Worm (Caenorhabditis elegans) whole organism, L1 larva: ENCODE data around the gene B0334.5.

Source experiments
- F16B12.6 ChIP-seq: fragments of 150-350 bp; optimal IDR thresholded peaks from 2 replicates; lab custom pipeline; 2014; ENCODE audit warnings: missing biosample characterization, missing genetic modification characterization
- alr-1 ChIP-seq: fragments of 200-800 bp; sonication (Bioruptor generic); optimal IDR thresholded peaks from 2 replicates; lab custom pipeline; 2018; ENCODE audit warnings: borderline replicate concordance, mild to moderate bottlenecking, missing genetic modification characterization, missing compliant biosample characterization
- aly-2 ChIP-seq: fragments of 150-350 bp; optimal IDR thresholded peaks from 2 replicates; lab custom pipeline; 2014; ENCODE audit warnings: missing biosample characterization, missing genetic modification characterization
- blmp-1 ChIP-seq: fragments of 150-350 bp; optimal IDR thresholded peaks from 2 replicates; lab custom pipeline; 2014; ENCODE audit warnings: missing biosample characterization, missing genetic modification characterization
- ceh-63 ChIP-seq: fragments of 200-800 bp; sonication (Bioruptor generic); optimal IDR thresholded peaks from 2 replicates; lab custom pipeline; 2018; ENCODE audit warnings: mild to moderate bottlenecking, missing genetic modification characterization, missing compliant biosample characterization
- ceh-88 ChIP-seq: fragments of 200-800 bp; sonication (Bioruptor generic); IDR thresholded peaks from 2 replicates; pipeline ENCODE4 v1.3.6; 2022; ENCODE audit warnings: missing genetic modification characterization, missing compliant biosample characterization
- efl-1 ChIP-seq, 4 experiments: fragments of 150-350 bp; optimal IDR thresholded peaks in 3 of 4; peaks in 1 of 4; 1 replicate in 1 of 4; 2 replicates in 3 of 4; lab custom pipeline; 2014; ENCODE audit warnings: missing biosample characterization in 2 of 4, missing genetic modification characterization in 2 of 4, missing genetic modification reagents in 2 of 4
- elt-2 ChIP-seq: sonication (generic microtip); optimal IDR thresholded peaks from 2 replicates; lab custom pipeline; 2016; ENCODE audit warnings: missing genetic modification characterization, mild to moderate bottlenecking, inconsistent platforms, missing compliant biosample characterization, missing genetic modification reagents
- elt-3 ChIP-seq, 6 experiments: fragments of 150-350 bp in 1 of 6; sonication (generic microtip); optimal IDR thresholded peaks; 2 replicates each; lab custom pipeline; 2017 to 2018; ENCODE audit warnings: missing biosample characterization in 6 of 6, missing genetic modification characterization in 6 of 6, inconsistent platforms in 1 of 6
- fkh-8 ChIP-seq: sonication (generic microtip); optimal IDR thresholded peaks from 2 replicates; lab custom pipeline; 2016; ENCODE audit warnings: mild to moderate bottlenecking, missing genetic modification characterization, missing compliant biosample characterization
- fos-1 ChIP-seq: fragments of 150-350 bp; optimal IDR thresholded peaks from 2 replicates; lab custom pipeline; 2014; ENCODE audit warnings: missing biosample characterization, missing genetic modification characterization
- grh-1 ChIP-seq: fragments of 200-800 bp; sonication (Bioruptor generic); IDR thresholded peaks from 2 replicates; pipeline ENCODE4 v1.3.6; 2022; ENCODE audit warnings: missing genetic modification reagents, missing genetic modification characterization, missing compliant biosample characterization
- jun-1 ChIP-seq: fragments of 150-350 bp; optimal IDR thresholded peaks from 2 replicates; lab custom pipeline; 2014; ENCODE audit warnings: missing biosample characterization, missing genetic modification reagents, missing genetic modification characterization
- lin-14 ChIP-seq: fragments of 200-800 bp; sonication (Bioruptor generic); optimal IDR thresholded peaks from 2 replicates; lab custom pipeline; 2018; ENCODE audit warnings: mild to moderate bottlenecking, missing genetic modification characterization, moderate library complexity, missing compliant biosample characterization
- lin-35 ChIP-seq, 2 experiments: fragments of 150-350 bp; optimal IDR thresholded peaks; 2 replicates each; lab custom pipeline; 2014; ENCODE audit warnings: missing biosample characterization in 2 of 2, missing genetic modification characterization in 2 of 2, missing genetic modification reagents in 2 of 2
- lir-3 ChIP-seq: sonication (generic microtip); optimal IDR thresholded peaks from 2 replicates; lab custom pipeline; 2016; ENCODE audit warnings: mild to moderate bottlenecking, missing genetic modification characterization, moderate library complexity, missing compliant biosample characterization; ENCODE audit not compliant: poor library complexity
- lsy-2 ChIP-seq, 2 experiments: fragments of 150-350 bp; optimal IDR thresholded peaks; 2 replicates each; lab custom pipeline; 2014; ENCODE audit warnings: missing biosample characterization in 2 of 2, missing genetic modification characterization in 2 of 2
- mdl-1 ChIP-seq, 2 experiments: fragments of 150-350 bp; optimal IDR thresholded peaks; 2 replicates each; lab custom pipeline; 2014 to 2017; ENCODE audit warnings: missing biosample characterization in 2 of 2, missing genetic modification characterization in 2 of 2, inconsistent platforms in 1 of 2
- mef-2 ChIP-seq: fragments of 150-350 bp; optimal IDR thresholded peaks from 2 replicates; lab custom pipeline; 2014; ENCODE audit warnings: missing biosample characterization, missing genetic modification characterization
- mep-1 ChIP-seq: fragments of 150-350 bp; optimal IDR thresholded peaks from 2 replicates; lab custom pipeline; 2014; ENCODE audit warnings: missing biosample characterization, missing genetic modification characterization
- nhr-19 ChIP-seq: fragments of 200-800 bp; sonication (Bioruptor generic); conservative IDR thresholded peaks from 2 replicates; pipeline ENCODE4 v1.3.6; 2022; ENCODE audit warnings: missing genetic modification characterization, missing compliant biosample characterization
- nhr-20 ChIP-seq: sonication (generic microtip); optimal IDR thresholded peaks from 2 replicates; lab custom pipeline; 2016; ENCODE audit warnings: mild to moderate bottlenecking, missing genetic modification characterization, missing compliant biosample characterization
- nhr-237 ChIP-seq: fragments of 150-350 bp; optimal IDR thresholded peaks from 2 replicates; lab custom pipeline; 2014; ENCODE audit warnings: missing biosample characterization, missing genetic modification characterization
- nhr-28 ChIP-seq: fragments of 150-350 bp; optimal IDR thresholded peaks from 2 replicates; lab custom pipeline; 2014; ENCODE audit warnings: missing biosample characterization, missing genetic modification characterization
- nhr-47 ChIP-seq: sonication (generic microtip); optimal IDR thresholded peaks from 2 replicates; lab custom pipeline; 2016; ENCODE audit warnings: mild to moderate bottlenecking, missing genetic modification characterization, moderate library complexity, missing compliant biosample characterization
- nhr-71 ChIP-seq: sonication (generic microtip); optimal IDR thresholded peaks from 2 replicates; lab custom pipeline; 2016; ENCODE audit warnings: mild to moderate bottlenecking, missing genetic modification characterization, moderate library complexity, missing compliant biosample characterization
- nhr-76 ChIP-seq: sonication (generic microtip); optimal IDR thresholded peaks from 2 replicates; lab custom pipeline; 2017; ENCODE audit warnings: missing biosample characterization, missing genetic modification characterization
- nhr-85 ChIP-seq: sonication (generic microtip); peaks from one replicate; lab custom pipeline; 2016; ENCODE audit warnings: missing genetic modification characterization, inconsistent platforms, missing compliant biosample characterization
- nhr-90 ChIP-seq: sonication (generic microtip); optimal IDR thresholded peaks from 2 replicates; lab custom pipeline; 2016; ENCODE audit warnings: mild to moderate bottlenecking, missing genetic modification characterization, missing compliant biosample characterization; ENCODE audit not compliant: poor library complexity
- pag-3 ChIP-seq: sonication (generic microtip); optimal IDR thresholded peaks from 2 replicates; lab custom pipeline; 2017; ENCODE audit warnings: missing genetic modification characterization, mild to moderate bottlenecking, missing compliant biosample characterization, antibody characterized with exemption, borderline replicate concordance; ENCODE audit not compliant: insufficient read depth
- snu-23 ChIP-seq: sonication (generic microtip); optimal IDR thresholded peaks from 2 replicates; lab custom pipeline; 2016; ENCODE audit warnings: missing genetic modification characterization, missing compliant biosample characterization
- sox-4 ChIP-seq: sonication (generic microtip); optimal IDR thresholded peaks from 2 replicates; lab custom pipeline; 2016; ENCODE audit warnings: missing genetic modification characterization, missing compliant biosample characterization
- tbx-2 ChIP-seq: sonication (generic microtip); optimal IDR thresholded peaks from 2 replicates; lab custom pipeline; 2016; ENCODE audit warnings: missing genetic modification characterization, missing compliant biosample characterization
- tlp-1 ChIP-seq: fragments of 150-350 bp; optimal IDR thresholded peaks from 2 replicates; lab custom pipeline; 2014; ENCODE audit warnings: missing biosample characterization, missing genetic modification characterization
- unc-130 ChIP-seq: fragments of 150-350 bp; optimal IDR thresholded peaks from 2 replicates; lab custom pipeline; 2017; ENCODE audit warnings: missing biosample characterization, missing genetic modification characterization, inconsistent platforms
- unc-30 ChIP-seq: sonication (generic microtip); optimal IDR thresholded peaks from 2 replicates; lab custom pipeline; 2017; ENCODE audit warnings: missing biosample characterization, missing genetic modification characterization
- vab-15 ChIP-seq: sonication (generic microtip); optimal IDR thresholded peaks from 2 replicates; lab custom pipeline; 2017; ENCODE audit warnings: missing genotype, mild to moderate bottlenecking, missing genetic modification characterization, missing compliant biosample characterization

Gene B0334.5

ce11 chrII:11484600-11484999 is 12.9 kb upstream of the B0334.5 start (continued):
- TF ChIP-seq efl-1 (optimal IDR thresholded peaks at IDR 0.05; lab: Kevin White, UChicago) = peak; percentile 54 to 62
- peak; percentile 50 to 96 for TF ChIP-seq efl-1 (GFP tag; optimal IDR thresholded peaks at IDR 0.05 in 1 of 2; lab: Kevin White, UChicago)
- TF ChIP-seq mef-2 (tag; lab: Kevin White, UChicago) = no peak
- TF ChIP-seq jun-1 (tag; lab: Kevin White, UChicago) = peak; percentile 63
- TF ChIP-seq tbx-2 (tag; lab: Kevin White, UChicago) = peak; percentile 54
- TF ChIP-seq tlp-1 = no peak
- TF ChIP-seq fos-1 (tag; lab: Kevin White, UChicago) = peak; percentile 8
- no peak for TF ChIP-seq nhr-28 (tag; lab: Kevin White, UChicago)

ce11 chrII:11485200-11485599 is 12.3 kb upstream of the B0334.5 start, which contains the start of gene twk-5:
Gene twk-5, minus strand, starts transcription at chrII:11485300.
- TF ChIP-seq lsy-2 (tag; optimal IDR thresholded peaks at IDR 0.05; lab: Kevin White, UChicago) (peak in 1 of 2 experiments; percentile 7), grh-1 (GFP tag; lab: Robert Waterston, UW) (no peak), snu-23 (GFP tag; lab: Kevin White, UChicago) (peak; percentile 4), elt-2 (no peak), aly-2 (no peak), sox-4 (tag; lab: Kevin White, UChicago) (no peak), vab-15 (no peak), nhr-85 (tag; lab: Kevin White, UChicago) (peak; percentile 67), lin-14 (peak; percentile 17)

ce11 chrII:11486698-11487234 is 10.7 kb upstream of the B0334.5 start, which contains the start of gene ttr-18:
Gene ttr-18, minus strand, starts transcription at chrII:11486748.
- TF ChIP-seq unc-130 (tag; lab: Kevin White, UChicago) (no peak), blmp-1 (peak; percentile 9), nhr-76 (tag; lab: Kevin White, UChicago) (no peak), fkh-8 (tag; lab: Kevin White, UChicago) (no peak), nhr-85 (tag; lab: Kevin White, UChicago) (peak; percentile 77), snu-23 (GFP tag; lab: Kevin White, UChicago) (peak; percentile 39), elt-3 (tag; optimal IDR thresholded peaks at IDR 0.05; lab: Kevin White, UChicago) (peak in 1 of 6 experiments; percentile 40), grh-1 (GFP tag; lab: Robert Waterston, UW) (no peak), nhr-90 (peak; percentile 16), nhr-20 (tag; lab: Kevin White, UChicago) (peak; percentile 28), lin-14 (peak; percentile 58), alr-1 (no peak)
- TF ChIP-seq, all 84 proteins: peak for 7

ce11 chrII:11487999-11488398 is 9.5 kb upstream of the B0334.5 start, which contains the start of gene B0334.13:
Gene B0334.13, plus strand, starts transcription at chrII:11488299.
- TF ChIP-seq lin-35 (GFP tag; optimal IDR thresholded peaks at IDR 0.05; lab: Kevin White, UChicago) (no peak), tbx-2 (tag; lab: Kevin White, UChicago) (no peak), lir-3 (tag; lab: Kevin White, UChicago) (no peak), efl-1 (optimal IDR thresholded peaks at IDR 0.05; lab: Kevin White, UChicago) (no peak), efl-1 (GFP tag; optimal IDR thresholded peaks at IDR 0.05 in 1 of 2; lab: Kevin White, UChicago) (no peak), nhr-85 (tag; lab: Kevin White, UChicago) (no peak), nhr-47 (no peak), ceh-63 (no peak), ceh-88 (GFP tag; lab: Robert Waterston, UW) (no peak), nhr-237 (tag; lab: Kevin White, UChicago) (no peak), unc-30 (tag; lab: Kevin White, UChicago) (no peak), pag-3 (tag; lab: Kevin White, UChicago) (no peak), fkh-8 (tag; lab: Kevin White, UChicago) (no peak), nhr-19 (GFP tag; lab: Robert Waterston, UW) (no peak), F16B12.6 (tag; lab: Kevin White, UChicago) (no peak), nhr-76 (tag; lab: Kevin White, UChicago) (no peak), mdl-1 (tag; optimal IDR thresholded peaks at IDR 0.05; lab: Kevin White, UChicago) (no peak), nhr-28 (tag; lab: Kevin White, UChicago) (no peak), nhr-71 (tag; lab: Kevin White, UChicago) (no peak), vab-15 (no peak), mep-1 (tag; lab: Kevin White, UChicago) (no peak)
